Fruit fly (Drosophila melanogaster) whole organism, prepupa: Measurements from ENCODE around the gene RpS19b.

Experiments used
- CG10631 ChIP-seq: fragments of 200-800 bp; sonication (Bioruptor generic); optimal IDR thresholded peaks from 2 replicates; lab custom pipeline; 2016; ENCODE audit warnings: missing biosample characterization, missing genetic modification characterization
- CG10669 ChIP-seq: fragments of 200-800 bp; sonication (Bioruptor generic); optimal IDR thresholded peaks from 3 replicates; lab custom pipeline; 2018; ENCODE audit warnings: missing biosample characterization, mild to moderate bottlenecking, missing genetic modification characterization, moderate library complexity
- CG11294 ChIP-seq: fragments of 200-800 bp; sonication (Bioruptor generic); IDR thresholded peaks from 2 replicates; pipeline ENCODE4 v1.3.6; 2022; ENCODE audit warnings: missing biosample characterization, missing genetic modification characterization
- CG11762 ChIP-seq: fragments of 200-800 bp; sonication (Bioruptor generic); optimal IDR thresholded peaks from 3 replicates; lab custom pipeline; 2016; ENCODE audit warnings: missing biosample characterization, missing genetic modification characterization; ENCODE audit not compliant: insufficient read depth
- CG11902 ChIP-seq: fragments of 200-800 bp; sonication (Bioruptor generic); optimal IDR thresholded peaks from 3 replicates; lab custom pipeline; 2016; ENCODE audit warnings: missing biosample characterization, missing genetic modification characterization
- CG1621 ChIP-seq: fragments of 200-800 bp; sonication (Bioruptor generic); optimal IDR thresholded peaks from 3 replicates; lab custom pipeline; 2018; ENCODE audit warnings: missing biosample characterization, mild to moderate bottlenecking, missing genetic modification characterization
- CG31627 ChIP-seq: fragments of 200-800 bp; sonication (Bioruptor generic); optimal IDR thresholded peaks from 3 replicates; lab custom pipeline; 2016; ENCODE audit warnings: missing biosample characterization, missing genetic modification characterization
- CG32006 ChIP-seq: fragments of 200-800 bp; sonication (Bioruptor generic); optimal IDR thresholded peaks from 3 replicates; lab custom pipeline; 2017; ENCODE audit warnings: missing biosample characterization, mild to moderate bottlenecking, missing genetic modification characterization
- CG34406 ChIP-seq: fragments of 200-800 bp; sonication (Bioruptor generic); optimal IDR thresholded peaks from 3 replicates; lab custom pipeline; 2016; ENCODE audit warnings: missing biosample characterization, missing genetic modification characterization
- CG3919 ChIP-seq: fragments of 200-800 bp; sonication (Bioruptor generic); optimal IDR thresholded peaks from 3 replicates; lab custom pipeline; 2016; ENCODE audit warnings: missing biosample characterization, missing genetic modification characterization
- CG4318 ChIP-seq: fragments of 200-800 bp; sonication (Bioruptor generic); optimal IDR thresholded peaks from 3 replicates; lab custom pipeline; 2017; ENCODE audit warnings: missing biosample characterization, mild to moderate bottlenecking, missing genetic modification characterization
- CG6163 ChIP-seq: fragments of 200-800 bp; sonication (Bioruptor generic); IDR thresholded peaks from 3 replicates; pipeline ENCODE4 v1.3.6; 2022; ENCODE audit warnings: missing biosample characterization, missing genetic modification characterization
- CG6276 ChIP-seq: fragments of 200-800 bp; sonication (Bioruptor generic); optimal IDR thresholded peaks from 2 replicates; lab custom pipeline; 2017; ENCODE audit warnings: missing biosample characterization, mild to moderate bottlenecking, missing genetic modification characterization
- CG7368 ChIP-seq: fragments of 200-800 bp; sonication (Bioruptor generic); optimal IDR thresholded peaks from 3 replicates; lab custom pipeline; 2016; ENCODE audit warnings: missing biosample characterization, missing genetic modification characterization
- CG8119 ChIP-seq: fragments of 200-800 bp; sonication (Bioruptor generic); IDR thresholded peaks from 3 replicates; pipeline ENCODE4 v1.3.6; 2022; ENCODE audit warnings: missing biosample characterization, missing genetic modification characterization
- CG8319 ChIP-seq: fragments of 200-800 bp; sonication (Bioruptor generic); optimal IDR thresholded peaks from 3 replicates; lab custom pipeline; 2016; ENCODE audit warnings: missing biosample characterization, missing genetic modification characterization
- CG8632 ChIP-seq: fragments of 200-800 bp; sonication (Bioruptor generic); optimal IDR thresholded peaks from 3 replicates; lab custom pipeline; 2016; ENCODE audit warnings: missing biosample characterization, missing genetic modification characterization
- CG9139 ChIP-seq: fragments of 200-800 bp; sonication (Bioruptor generic); optimal IDR thresholded peaks from 3 replicates; lab custom pipeline; 2017; ENCODE audit warnings: missing biosample characterization, mild to moderate bottlenecking, missing genetic modification characterization
- Eip75B ChIP-seq: fragments of 200-800 bp; sonication (Bioruptor generic); optimal IDR thresholded peaks from 3 replicates; lab custom pipeline; 2016; ENCODE audit warnings: missing biosample characterization, missing genetic modification characterization
- Eip78C ChIP-seq: fragments of 200-800 bp; sonication (Bioruptor generic); peaks from one replicate; lab custom pipeline; 2016; ENCODE audit warnings: missing biosample characterization, missing genetic modification characterization
- Ets96B ChIP-seq: fragments of 200-800 bp; optimal IDR thresholded peaks from 2 replicates; lab custom pipeline; 2019; ENCODE audit warnings: missing biosample characterization, mild to moderate bottlenecking, missing genetic modification characterization, moderate library complexity
- Gug ChIP-seq: fragments of 200-800 bp; sonication (Bioruptor generic); IDR thresholded peaks from 2 replicates; pipeline ENCODE4 v1.3.6; 2022; ENCODE audit warnings: missing biosample characterization, missing genetic modification characterization
- Hr38 ChIP-seq: sonication (Bioruptor generic); optimal IDR thresholded peaks from 2 replicates; lab custom pipeline; 2016; ENCODE audit warnings: missing biosample characterization, missing genetic modification characterization
- Hr39 ChIP-seq: fragments of 200-800 bp; sonication (Bioruptor generic); optimal IDR thresholded peaks from 2 replicates; lab custom pipeline; 2016; ENCODE audit warnings: missing biosample characterization, missing genetic modification characterization
- Lpt ChIP-seq: fragments of 200-800 bp; sonication (Bioruptor generic); optimal IDR thresholded peaks from 3 replicates; lab custom pipeline; 2016; ENCODE audit warnings: missing biosample characterization, missing genetic modification characterization
- OdsH ChIP-seq: fragments of 200-800 bp; sonication (Bioruptor generic); optimal IDR thresholded peaks from 3 replicates; lab custom pipeline; 2016; ENCODE audit warnings: missing biosample characterization, missing genetic modification characterization
- Sox102F ChIP-seq: fragments of 200-800 bp; sonication (Bioruptor generic); optimal IDR thresholded peaks from 2 replicates; lab custom pipeline; 2016; ENCODE audit warnings: missing biosample characterization, mild to moderate bottlenecking, missing genetic modification characterization
- Sox14 ChIP-seq: fragments of 200-800 bp; sonication (Bioruptor generic); optimal IDR thresholded peaks from 3 replicates; lab custom pipeline; 2016; ENCODE audit warnings: missing biosample characterization, missing genetic modification characterization
- Sox15 ChIP-seq: fragments of 200-800 bp; sonication (Bioruptor generic); optimal IDR thresholded peaks from 3 replicates; lab custom pipeline; 2016; ENCODE audit warnings: missing biosample characterization, missing genetic modification characterization
- achi ChIP-seq: fragments of 200-800 bp; sonication (Bioruptor generic); optimal IDR thresholded peaks from 3 replicates; lab custom pipeline; 2016; ENCODE audit warnings: missing biosample characterization, missing genetic modification characterization
- acj6 ChIP-seq: fragments of 200-800 bp; sonication (Bioruptor generic); optimal IDR thresholded peaks from 3 replicates; lab custom pipeline; 2016; ENCODE audit warnings: missing biosample characterization, missing genetic modification characterization
- cyc ChIP-seq: fragments of 200-800 bp; sonication (Bioruptor generic); optimal IDR thresholded peaks from 3 replicates; lab custom pipeline; 2016; ENCODE audit warnings: missing biosample characterization, missing genetic modification characterization
- dac ChIP-seq: fragments of 200-800 bp; sonication (Bioruptor generic); optimal IDR thresholded peaks from 2 replicates; lab custom pipeline; 2017; ENCODE audit warnings: missing biosample characterization, mild to moderate bottlenecking, missing genetic modification characterization
- dsx ChIP-seq: fragments of 200-800 bp; optimal IDR thresholded peaks from 3 replicates; lab custom pipeline; 2019; ENCODE audit warnings: missing biosample characterization, mild to moderate bottlenecking, missing genetic modification characterization, moderate library complexity; ENCODE audit not compliant: poor library complexity, severe bottlenecking
- eg ChIP-seq: fragments of 200-800 bp; sonication (Bioruptor generic); IDR thresholded peaks from 3 replicates; pipeline ENCODE4 v1.3.6; 2022; ENCODE audit warnings: missing biosample characterization, missing genetic modification characterization
- fd59A ChIP-seq: fragments of 200-800 bp; sonication (Bioruptor generic); optimal IDR thresholded peaks from 2 replicates; lab custom pipeline; 2017; ENCODE audit warnings: missing biosample characterization, mild to moderate bottlenecking, missing genetic modification characterization, missing genetic modification reagents
- fd85E ChIP-seq: fragments of 200-800 bp; sonication (Bioruptor generic); optimal IDR thresholded peaks from 3 replicates; lab custom pipeline; 2016; ENCODE audit warnings: missing biosample characterization, missing genetic modification characterization
- fkh ChIP-seq: fragments of 200-800 bp; sonication (Bioruptor generic); optimal IDR thresholded peaks from 3 replicates; lab custom pipeline; 2017; ENCODE audit warnings: missing biosample characterization, mild to moderate bottlenecking, missing genetic modification characterization, moderate library complexity
- lz ChIP-seq: fragments of 200-800 bp; sonication (Bioruptor generic); optimal IDR thresholded peaks from 3 replicates; lab custom pipeline; 2016; ENCODE audit warnings: missing biosample characterization, missing genetic modification characterization
- net ChIP-seq: fragments of 200-800 bp; sonication (Bioruptor generic); optimal IDR thresholded peaks from 3 replicates; lab custom pipeline; 2016; ENCODE audit warnings: missing biosample characterization, missing genetic modification characterization
- pdm3 ChIP-seq: fragments of 200-800 bp; sonication (Bioruptor generic); optimal IDR thresholded peaks from 3 replicates; lab custom pipeline; 2016; ENCODE audit warnings: missing biosample characterization, missing genetic modification characterization
- salr ChIP-seq, 2 experiments: fragments of 200-800 bp; sonication (Bioruptor generic); optimal IDR thresholded peaks; 3 replicates each; lab custom pipeline; 2016 to 2018; ENCODE audit warnings: missing biosample characterization in 2 of 2, missing genetic modification characterization in 2 of 2, mild to moderate bottlenecking in 1 of 2
- spab ChIP-seq: fragments of 200-800 bp; sonication (Bioruptor generic); optimal IDR thresholded peaks from 2 replicates; lab custom pipeline; 2017; ENCODE audit warnings: missing biosample characterization, mild to moderate bottlenecking, missing genetic modification characterization, missing genetic modification reagents
- ss ChIP-seq, 2 experiments: fragments of 200-800 bp; sonication (Bioruptor generic); optimal IDR thresholded peaks; 2 replicates in 1 of 2; 3 replicates in 1 of 2; lab custom pipeline; 2017 to 2018; ENCODE audit warnings: mild to moderate bottlenecking in 2 of 2, missing biosample characterization in 2 of 2, missing genetic modification characterization in 2 of 2, moderate library complexity in 1 of 2
- topi ChIP-seq: fragments of 200-800 bp; sonication (Bioruptor generic); optimal IDR thresholded peaks from 3 replicates; lab custom pipeline; 2016; ENCODE audit warnings: missing biosample characterization, missing genetic modification characterization
- vri ChIP-seq: fragments of 200-800 bp; sonication (Bioruptor generic); optimal IDR thresholded peaks from 3 replicates; lab custom pipeline; 2016; ENCODE audit warnings: missing biosample characterization, mild to moderate bottlenecking, missing genetic modification characterization

Gene RpS19b

dm6 chr3R:23920874-23921539 is 12.3 kb downstream of the RpS19b start (continued):
- TF ChIP-seq dac (GFP tag; lab: Kevin White, UChicago) (no peak), pdm3 (GFP tag; lab: Kevin White, UChicago) (peak; percentile 48), CG11294 (no peak), vri (GFP tag; lab: Kevin White, UChicago) (peak; percentile 4), acj6 (GFP tag; lab: Kevin White, UChicago) (peak; percentile 42), Sox102F (GFP tag; lab: Kevin White, UChicago) (peak; percentile 64), CG1621 (tag; lab: Kevin White, UChicago) (peak; percentile 42), CG7368 (GFP tag; lab: Kevin White, UChicago) (peak; percentile 49), CG11762 (GFP tag; lab: Kevin White, UChicago) (no peak), fd85E (GFP tag; lab: Kevin White, UChicago) (no peak), CG32006 (no peak), Hr38 (GFP tag; lab: Kevin White, UChicago) (no peak), Eip78C (GFP tag; lab: Kevin White, UChicago) (peak; percentile 78), CG3919 (GFP tag; lab: Kevin White, UChicago) (peak; percentile 36)

- TF ChIP-seq CG3919 (GFP tag; lab: Kevin White, UChicago) (peak; percentile 48), Sox14 (GFP tag; lab: Kevin White, UChicago) (no peak)
Measured at dm6 chr3R:23920387-23920786, 12.9 kb downstream of the RpS19b start.

- no peak for TF ChIP-seq CG10669 (GFP tag; lab: Kevin White, UChicago)
- TF ChIP-seq CG8319 (GFP tag; lab: Kevin White, UChicago): no peak
- no peak for TF ChIP-seq CG11762 (GFP tag; lab: Kevin White, UChicago)
- no peak for TF ChIP-seq CG31627 (GFP tag; lab: Kevin White, UChicago)
- TF ChIP-seq CG11294: no peak
- no peak for TF ChIP-seq CG11902
- TF ChIP-seq topi (GFP tag; lab: Kevin White, UChicago): no peak
- no peak for TF ChIP-seq ss (GFP tag; optimal IDR thresholded peaks at IDR 0.05; lab: Kevin White, UChicago)
- TF ChIP-seq OdsH: no peak
- no peak for TF ChIP-seq Gug (GFP tag; lab: Robert Waterston, UW)
- TF ChIP-seq cyc (GFP tag; lab: Kevin White, UChicago): no peak
- no peak for TF ChIP-seq lz (GFP tag; lab: Kevin White, UChicago)
- no peak for TF ChIP-seq CG6163
- TF ChIP-seq achi: no peak
- TF ChIP-seq pdm3 (GFP tag; lab: Kevin White, UChicago): no peak
- no peak for TF ChIP-seq CG34406 (GFP tag; lab: Kevin White, UChicago)
- TF ChIP-seq CG8119 (GFP tag; lab: Robert Waterston, UW): no peak
- no peak for TF ChIP-seq vri (GFP tag; lab: Kevin White, UChicago)
- peak; percentile 28; the same call in 1 of the 3 replicates for TF ChIP-seq eg (GFP tag; lab: Robert Waterston, UW)
- no peak for TF ChIP-seq Eip75B (GFP tag; lab: Kevin White, UChicago)
- TF ChIP-seq Sox15 (GFP tag; lab: Kevin White, UChicago): no peak
- no peak for TF ChIP-seq CG9139 (GFP tag; lab: Kevin White, UChicago)
- no peak for TF ChIP-seq dac (GFP tag; lab: Kevin White, UChicago)
- TF ChIP-seq CG1621 (tag; lab: Kevin White, UChicago): peak; percentile 14
- TF ChIP-seq Hr39 (GFP tag; lab: Kevin White, UChicago): no peak
- TF ChIP-seq Lpt (GFP tag; lab: Kevin White, UChicago): no peak
- peak; percentile 38 for TF ChIP-seq net (GFP tag; lab: Kevin White, UChicago)
- no peak for TF ChIP-seq CG10631
- no peak for TF ChIP-seq fd59A (GFP tag; lab: Kevin White, UChicago)
- TF ChIP-seq Hr38 (GFP tag; lab: Kevin White, UChicago): no peak
- no peak for TF ChIP-seq acj6 (GFP tag; lab: Kevin White, UChicago)
- TF ChIP-seq fkh (GFP tag; lab: Kevin White, UChicago): peak; percentile 93
- no peak for TF ChIP-seq Ets96B (tag; lab: Kevin White, UChicago)
- TF ChIP-seq dsx: no peak
- peak; percentile 12 for TF ChIP-seq CG7368 (GFP tag; lab: Kevin White, UChicago)
- no peak for TF ChIP-seq salr (GFP tag; optimal IDR thresholded peaks at IDR 0.05; lab: Kevin White, UChicago)
- TF ChIP-seq spab (GFP tag; lab: Kevin White, UChicago): no peak
- no peak for TF ChIP-seq CG4318 (GFP tag; lab: Kevin White, UChicago)
- peak; percentile 25 for TF ChIP-seq CG8632 (GFP tag; lab: Kevin White, UChicago)
- TF ChIP-seq CG6276 (GFP tag; lab: Kevin White, UChicago): no peak
- no peak for TF ChIP-seq CG3919 (GFP tag; lab: Kevin White, UChicago)
Measured at dm6 chr3R:23919366-23919765, 14.0 kb downstream of the RpS19b start.
